Fruit fly (Drosophila melanogaster): ENCODE data around the gene CG13784.

CG13784 gene

DNA sequence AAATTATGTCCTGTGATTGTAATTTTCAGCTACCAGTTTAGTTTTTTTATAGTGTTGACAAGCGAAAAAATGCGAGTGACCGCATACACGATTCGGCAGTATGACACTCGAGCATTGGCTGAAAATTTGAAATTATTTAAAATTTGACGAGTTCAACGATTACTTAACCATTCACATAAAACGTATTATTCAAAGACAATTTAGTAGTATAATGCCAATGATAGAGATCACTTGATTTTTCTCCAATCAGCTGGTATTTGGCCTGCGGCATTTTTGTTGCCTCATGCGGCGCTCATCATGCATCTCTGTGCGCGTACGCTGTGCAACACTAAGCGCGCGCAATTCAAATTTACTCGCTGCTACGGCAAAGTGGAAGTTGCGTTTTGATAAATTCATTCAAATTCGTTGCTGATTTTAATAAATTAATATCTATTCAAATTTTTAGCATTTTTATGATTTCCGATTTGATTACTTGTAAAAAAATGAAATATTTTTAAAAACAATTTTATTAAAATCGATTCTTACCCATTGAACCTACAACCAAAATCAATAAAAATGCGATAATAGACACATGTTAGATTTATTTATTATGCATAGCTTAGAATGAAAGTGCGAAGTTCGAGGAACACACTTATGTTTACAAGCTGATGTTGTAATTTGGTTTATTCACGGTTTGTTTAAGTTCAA, 25.3 kb downstream of the CG13784 start, which contains the start of gene CG4497 (continued):
- TF ChIP-seq kay (GFP tag; optimal IDR thresholded peaks at IDR 0.05) (peak; percentile 80), sc (optimal IDR thresholded peaks at IDR 0.05) (no peak), sc (GFP tag; optimal IDR thresholded peaks at IDR 0.05) (peak; percentile 73), CG8290 (GFP tag; optimal IDR thresholded peaks at IDR 0.05) (peak; percentile 74), CG8290 (tag; optimal IDR thresholded peaks at IDR 0.05) (peak; percentile 52 to 90), sob (GFP tag; IDR thresholded peaks at IDR 0.05) (peak; percentile 99), CG17186 (GFP tag; optimal IDR thresholded peaks at IDR 0.05) (peak; percentile 94), CG8765 (GFP tag; IDR thresholded peaks at IDR 0.05) (peak; percentile 88), NC2β (GFP tag; optimal IDR thresholded peaks at IDR 0.05) (peak; percentile 89), CG6854 (GFP tag; optimal IDR thresholded peaks at IDR 0.05) (peak; percentile 40), CG6175 (GFP tag; IDR thresholded peaks at IDR 0.05) (peak; percentile 82), Med (GFP tag) (peak; percentile 99), CG4730 (GFP tag; IDR thresholded peaks at IDR 0.05) (peak; percentile 93), NK7.1 (GFP tag; optimal IDR thresholded peaks at IDR 0.05) (peak; percentile 82), CG31388 (GFP tag; optimal IDR thresholded peaks at IDR 0.05) (peak; percentile 81), CG33557 (GFP tag; optimal IDR thresholded peaks at IDR 0.05) (peak; percentile 77), CG13296 (GFP tag; optimal IDR thresholded peaks at IDR 0.05) (peak; percentile 78), Bteb2 (GFP tag; optimal IDR thresholded peaks at IDR 0.05) (peak; percentile 95), CG12769 (tag; optimal IDR thresholded peaks at IDR 0.05) (peak; percentile 92), vnd (GFP tag; IDR thresholded peaks at IDR 0.05; ENCODE audit: partially characterized antibody) (peak; percentile 89), D (optimal IDR thresholded peaks at IDR 0.05) (no peak), D (GFP tag; optimal IDR thresholded peaks at IDR 0.05) (peak; percentile 84), CG7786 (GFP tag; optimal IDR thresholded peaks at IDR 0.05) (peak; percentile 97), CG3726 (GFP tag; IDR thresholded peaks at IDR 0.05) (peak; percentile 86; the same call in 2 of the 3 replicates), jumu (GFP tag; optimal IDR thresholded peaks at IDR 0.05) (peak; percentile 95), az2 (GFP tag; optimal IDR thresholded peaks at IDR 0.05) (peak; percentile 90), dimm (GFP tag; IDR thresholded peaks at IDR 0.05) (peak; percentile 81), CG3281 (GFP tag; optimal IDR thresholded peaks at IDR 0.05) (peak; percentile 82), pzg (GFP tag; optimal IDR thresholded peaks at IDR 0.05) (peak; percentile 63), onecut (GFP tag; IDR thresholded peaks at IDR 0.05) (peak; percentile 88), Stat92E (GFP tag; optimal IDR thresholded peaks at IDR 0.05) (peak in 1 of 3 experiments; percentile 55), Mes4 (GFP tag; optimal IDR thresholded peaks at IDR 0.05) (peak; percentile 86), CG16779 (GFP tag; IDR thresholded peaks at IDR 0.05) (peak; percentile 85), ken (GFP tag; IDR thresholded peaks at IDR 0.05) (peak; percentile 97), Ssrp (tag; optimal IDR thresholded peaks at IDR 0.05) (peak; percentile 94), Chrac-16 (GFP tag; optimal IDR thresholded peaks at IDR 0.05) (peak; percentile 94), CG14965 (GFP tag; optimal IDR thresholded peaks at IDR 0.05; ENCODE audit: borderline replicate concordance) (peak; percentile 56), esg (GFP tag; conservative IDR thresholded peaks at IDR 0.05) (peak; percentile 95), CG18476 (GFP tag; optimal IDR thresholded peaks at IDR 0.05) (peak; percentile 93), CG4617 (GFP tag; optimal IDR thresholded peaks at IDR 0.05; ENCODE audit: borderline replicate concordance) (peak; percentile 92), CG11398 (GFP tag; optimal IDR thresholded peaks at IDR 0.05) (peak; percentile 84), NfI (GFP tag; optimal IDR thresholded peaks at IDR 0.05) (peak; percentile 91), Atf3 (GFP tag; optimal IDR thresholded peaks at IDR 0.05) (peak; percentile 93), Oli (tag; optimal IDR thresholded peaks at IDR 0.05) (peak; percentile 84), HHEX (GFP tag; optimal IDR thresholded peaks at IDR 0.05) (peak; percentile 75), mld (GFP tag; IDR thresholded peaks at IDR 0.05; ENCODE audit: partially characterized antibody) (no peak), Dip2 (GFP tag; IDR thresholded peaks at IDR 0.05) (peak; percentile 73), CG13775 (GFP tag; optimal IDR thresholded peaks at IDR 0.05) (peak; percentile 97), her (GFP tag; optimal IDR thresholded peaks at IDR 0.05) (peak; percentile 89), C15 (GFP tag; IDR thresholded peaks at IDR 0.05) (peak; percentile 63; the same call in 2 of the 3 replicates)

Measured in whole organism, embryonic.